Worm (Caenorhabditis elegans) whole organism, L4/young adult: Measurements from ENCODE around the gene ubc-6.

Source experiments
- W03F9.2 ChIP-seq: fragments of 150-350 bp; optimal IDR thresholded peaks from 2 replicates; lab custom pipeline; 2014; ENCODE audit warnings: missing biosample characterization, missing genetic modification characterization
- dao-5 ChIP-seq: sonication (generic microtip); optimal IDR thresholded peaks from 2 replicates; lab custom pipeline; 2016; ENCODE audit warnings: missing genotype, missing genetic modification characterization, moderate library complexity, missing compliant biosample characterization
- him-1 ChIP-seq: sonication (generic microtip); optimal IDR thresholded peaks from 2 replicates; lab custom pipeline; 2016; ENCODE audit warnings: missing genotype, missing genetic modification reagents, missing genetic modification characterization, missing compliant biosample characterization

The ubc-6 gene

DNA sequence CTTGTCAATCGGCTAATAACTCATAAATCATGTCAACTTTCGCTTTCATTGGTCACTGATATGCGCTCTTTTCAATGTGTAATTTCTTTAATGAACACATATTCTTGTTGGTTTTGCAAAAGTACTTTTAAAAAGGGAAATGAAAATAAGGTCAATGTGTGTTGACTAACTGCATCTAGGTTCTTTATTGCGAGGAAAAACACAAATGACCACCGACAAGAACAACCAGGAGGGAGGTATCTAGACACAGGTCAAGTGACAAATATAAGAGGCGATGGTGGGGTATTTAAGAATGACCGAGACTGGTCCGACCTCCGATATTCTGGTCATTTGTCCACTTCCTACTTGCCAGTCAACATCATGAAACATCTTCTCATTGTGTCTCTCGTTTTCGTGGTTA is 17.1 kb downstream of the ubc-6 start, which contains the start of gene spi-1:
TSS of gene spi-1 (plus strand) at position 178 of the 400 bp plus-strand sequence.
- TF ChIP-seq W03F9.2 (tag; lab: Kevin White, UChicago), result no peak
- TF ChIP-seq dao-5 (tag; lab: Kevin White, UChicago), result no peak
- no peak for TF ChIP-seq him-1 (tag; lab: Kevin White, UChicago)

ce11 chrII:7499390-7499789 is 20.4 kb downstream of the ubc-6 start, which contains the start of gene srab-14:
Gene srab-14, minus strand, starts transcription at chrII:7499490.
- TF ChIP-seq dao-5 (tag; lab: Kevin White, UChicago), result no peak
- TF ChIP-seq W03F9.2 (tag; lab: Kevin White, UChicago), result no peak
- no peak for TF ChIP-seq him-1 (tag; lab: Kevin White, UChicago)

DNA sequence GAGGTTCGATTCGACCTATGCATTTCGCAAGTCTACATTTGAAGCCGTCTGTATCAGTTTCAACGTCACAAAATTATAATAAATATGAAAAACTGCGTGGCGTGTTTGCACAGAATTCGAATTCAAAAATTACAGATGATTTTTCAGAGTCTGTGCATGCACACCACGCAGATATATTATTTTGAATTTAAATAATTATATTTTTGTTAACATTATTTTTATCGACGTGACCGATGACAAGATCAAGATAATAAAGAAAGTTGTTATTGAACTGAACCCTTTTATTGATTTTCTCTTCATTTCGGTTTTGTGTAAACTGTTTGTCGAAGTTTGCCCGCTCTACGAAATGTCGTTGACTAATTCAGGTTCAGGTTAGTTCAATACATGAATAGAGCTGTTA is 26.0 kb downstream of the ubc-6 start, which contains the start of gene C28F5.1:
TSS of gene C28F5.1 (plus strand) at position 301 of the 400 bp plus-strand sequence.
- TF ChIP-seq W03F9.2 (tag; lab: Kevin White, UChicago) (no peak), him-1 (tag; lab: Kevin White, UChicago) (no peak)

ce11 chrII:7519221-7519620 is 40.2 kb downstream of the ubc-6 start, which contains the start of gene glb-9:
Gene glb-9, minus strand, starts transcription at chrII:7519321.
- no peak for TF ChIP-seq dao-5 (tag; lab: Kevin White, UChicago)
- no peak for TF ChIP-seq W03F9.2 (tag; lab: Kevin White, UChicago)
- TF ChIP-seq him-1 (tag; lab: Kevin White, UChicago), result no peak

DNA sequence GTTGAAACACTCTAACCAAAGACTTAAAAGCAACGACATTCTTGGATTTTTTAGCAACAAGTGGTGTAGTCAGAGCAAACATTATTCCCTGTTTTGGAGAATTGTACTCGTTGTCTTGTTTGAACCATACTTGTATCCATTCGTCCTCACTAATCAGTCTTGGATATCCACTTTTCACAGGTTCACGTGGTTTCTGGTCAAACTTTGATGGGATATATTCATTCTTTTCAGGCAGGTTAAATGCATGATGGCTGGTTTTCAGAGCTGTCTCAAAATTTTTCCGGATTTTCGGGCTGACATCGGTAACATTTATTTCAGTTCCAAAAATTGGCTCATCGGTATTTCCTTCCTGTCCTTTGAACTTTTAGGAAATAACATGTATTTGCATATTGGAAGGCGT is 42.4 kb downstream of the ubc-6 start:
- no peak for TF ChIP-seq him-1 (tag; lab: Kevin White, UChicago)
- TF ChIP-seq dao-5 (tag; lab: Kevin White, UChicago), result no peak
- TF ChIP-seq W03F9.2 (tag; lab: Kevin White, UChicago), result no peak

- TF ChIP-seq him-1 (tag; lab: Kevin White, UChicago) (no peak), dao-5 (tag; lab: Kevin White, UChicago) (no peak)
Measured at ce11 chrII:7523281-7523680, 44.3 kb downstream of the ubc-6 start, which contains the start of gene ZK1290.15. Gene ZK1290.15, plus strand, starts transcription at chrII:7523581.

- TF ChIP-seq dao-5 (tag; lab: Kevin White, UChicago) (no peak), W03F9.2 (tag; lab: Kevin White, UChicago) (no peak), him-1 (tag; lab: Kevin White, UChicago) (no peak)
Measured at ce11 chrII:7525458-7525857, 46.5 kb downstream of the ubc-6 start, which contains the start of the genes ZK1290.7 and rnh-1.1. Gene ZK1290.7, minus strand, starts transcription at chrII:7525558. Gene rnh-1.1, plus strand, starts transcription at chrII:7525738.

DNA sequence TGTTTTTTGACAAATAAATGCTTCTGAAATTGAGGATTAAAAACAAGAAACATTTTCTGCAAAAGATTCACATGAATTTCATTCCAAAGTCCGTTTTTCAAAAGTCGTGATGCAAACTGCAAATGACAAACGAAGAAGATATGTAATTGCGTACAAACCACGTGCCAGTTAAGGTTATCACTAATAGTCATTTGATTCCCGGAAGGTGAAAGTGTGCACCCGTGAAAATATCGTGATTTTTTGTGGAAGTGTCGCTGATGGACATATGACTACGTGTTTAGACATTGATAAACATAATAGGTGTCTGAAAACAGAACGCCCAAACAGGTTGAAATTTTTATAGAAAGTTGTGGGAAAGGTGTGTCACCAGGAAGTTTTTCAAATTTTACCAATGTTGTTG is 49.2 kb downstream of the ubc-6 start:
- TF ChIP-seq him-1 (tag; lab: Kevin White, UChicago) (no peak), dao-5 (tag; lab: Kevin White, UChicago) (no peak), W03F9.2 (tag; lab: Kevin White, UChicago) (no peak)

DNA sequence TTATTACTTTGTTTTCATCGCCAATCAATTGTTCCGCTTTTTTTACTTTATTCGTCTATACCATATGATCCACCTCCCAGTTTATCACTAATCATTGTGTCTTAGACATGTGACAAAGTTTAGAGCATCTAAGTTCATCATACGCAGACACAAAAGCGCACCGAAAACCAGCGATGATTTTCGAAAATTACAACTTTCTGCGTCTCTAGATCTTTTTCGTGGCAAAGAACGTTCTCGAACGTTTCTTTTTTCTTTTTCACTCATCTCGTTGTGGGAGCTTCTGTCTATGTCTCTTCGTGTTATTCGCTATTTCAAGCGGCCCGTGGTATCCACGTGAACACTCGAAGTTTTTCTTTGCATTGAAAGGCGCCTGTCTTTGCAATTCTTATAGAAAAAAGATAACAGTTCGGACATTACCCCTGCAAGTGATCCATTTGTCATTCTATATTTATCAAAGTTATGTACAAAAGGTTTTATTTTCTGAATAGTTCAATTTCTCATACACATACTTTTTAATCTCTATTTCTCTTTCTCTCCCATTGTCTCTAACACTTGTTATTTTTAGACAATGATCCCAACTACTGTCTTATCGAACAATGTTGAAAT is 50.2 kb downstream of the ubc-6 start, which contains the start of gene ZK1290.5:
TSS of gene ZK1290.5 (plus strand) at position 566 of the 606 bp plus-strand sequence.
- TF ChIP-seq him-1 (tag; lab: Kevin White, UChicago) (no peak), dao-5 (tag; lab: Kevin White, UChicago) (no peak), W03F9.2 (tag; lab: Kevin White, UChicago) (peak; percentile 88)
